Fruit fly (Drosophila melanogaster) whole organism, embryonic: ENCODE measurements around the gene CG5815.

ENCODE experiments used
- ATbp ChIP-seq: fragments of 200-800 bp; sonication (Bioruptor generic); optimal IDR thresholded peaks from 2 replicates; lab custom pipeline; 2017; ENCODE audit warnings: missing biosample characterization, mild to moderate bottlenecking, missing genetic modification characterization, missing genetic modification reagents
- CG10431 ChIP-seq: fragments of 200-800 bp; sonication (Bioruptor generic); optimal IDR thresholded peaks from 3 replicates; lab custom pipeline; 2018; ENCODE audit warnings: missing biosample characterization, mild to moderate bottlenecking, missing genetic modification characterization
- CG11504 ChIP-seq: fragments of 200-800 bp; sonication (Bioruptor generic); optimal IDR thresholded peaks from 3 replicates; lab custom pipeline; 2019; ENCODE audit warnings: missing biosample characterization, mild to moderate bottlenecking, missing genetic modification characterization, moderate library complexity
- CG12155 ChIP-seq: fragments of 200-800 bp; sonication (Bioruptor generic); optimal IDR thresholded peaks from 3 replicates; lab custom pipeline; 2016; ENCODE audit warnings: missing biosample characterization, missing genetic modification characterization
- CG12744 ChIP-seq: fragments of 200-800 bp; sonication (Bioruptor generic); optimal IDR thresholded peaks from 2 replicates; lab custom pipeline; 2016; ENCODE audit warnings: missing biosample characterization, missing genetic modification characterization
- CG14710 ChIP-seq: fragments of 200-800 bp; sonication (Bioruptor generic); optimal IDR thresholded peaks from 3 replicates; lab custom pipeline; 2019; ENCODE audit warnings: missing biosample characterization, mild to moderate bottlenecking, missing genetic modification characterization, moderate library complexity
- CG14965 ChIP-seq: fragments of 200-800 bp; sonication (Bioruptor generic); optimal IDR thresholded peaks from 2 replicates; lab custom pipeline; 2016; ENCODE audit warnings: missing biosample characterization, missing genetic modification characterization, borderline replicate concordance
- CG15269 ChIP-seq: fragments of 200-800 bp; sonication (Bioruptor generic); optimal IDR thresholded peaks from 2 replicates; lab custom pipeline; 2018; ENCODE audit warnings: missing biosample characterization, mild to moderate bottlenecking, missing genetic modification characterization, moderate library complexity
- CG1603 ChIP-seq: fragments of 200-800 bp; sonication (Bioruptor generic); optimal IDR thresholded peaks from 2 replicates; lab custom pipeline; 2019; ENCODE audit warnings: missing biosample characterization, mild to moderate bottlenecking, missing genetic modification characterization, moderate library complexity
- CG17802 ChIP-seq: fragments of 200-800 bp; sonication (Bioruptor generic); optimal IDR thresholded peaks from 2 replicates; lab custom pipeline; 2018; ENCODE audit warnings: missing biosample characterization, mild to moderate bottlenecking, missing genetic modification characterization, moderate library complexity
- CG17912 ChIP-seq: fragments of 200-800 bp; sonication (Bioruptor generic); optimal IDR thresholded peaks from 2 replicates; lab custom pipeline; 2018; ENCODE audit warnings: missing biosample characterization, mild to moderate bottlenecking, missing genetic modification characterization
- CG18764 ChIP-seq: fragments of 200-800 bp; sonication (Bioruptor generic); optimal IDR thresholded peaks from 3 replicates; lab custom pipeline; 2016; ENCODE audit warnings: missing biosample characterization, missing genetic modification characterization
- CG2199 ChIP-seq: fragments of 200-800 bp; sonication (Bioruptor generic); IDR thresholded peaks from 3 replicates; pipeline ENCODE4 v1.3.6; 2022; ENCODE audit warnings: missing biosample characterization, missing genetic modification characterization
- CG31365 ChIP-seq: fragments of 200-800 bp; sonication (Bioruptor generic); optimal IDR thresholded peaks from 2 replicates; lab custom pipeline; 2018; ENCODE audit warnings: missing biosample characterization, mild to moderate bottlenecking, missing genetic modification characterization
- CG3847 ChIP-seq: fragments of 200-800 bp; sonication (Bioruptor generic); IDR thresholded peaks from 2 replicates; pipeline ENCODE4 v1.3.6; 2022; ENCODE audit warnings: missing biosample characterization, missing genetic modification characterization
- CG4282 ChIP-seq: fragments of 200-800 bp; sonication (Bioruptor generic); optimal IDR thresholded peaks from 2 replicates; lab custom pipeline; 2016; ENCODE audit warnings: missing biosample characterization, missing genetic modification characterization
- CG4617 ChIP-seq: fragments of 200-800 bp; sonication (Bioruptor generic); optimal IDR thresholded peaks from 3 replicates; lab custom pipeline; 2016; ENCODE audit warnings: missing biosample characterization, missing genetic modification characterization, borderline replicate concordance
- CG6791 ChIP-seq: fragments of 200-800 bp; sonication (Bioruptor generic); IDR thresholded peaks from 3 replicates; pipeline ENCODE4 v1.3.6; 2022; ENCODE audit warnings: missing biosample characterization, missing genetic modification characterization; ENCODE audit not compliant: partially characterized antibody
- CG8290 ChIP-seq, 3 experiments: fragments of 200-800 bp; sonication (Bioruptor generic); optimal IDR thresholded peaks; 2 replicates each; lab custom pipeline; 2016 to 2019; ENCODE audit warnings: missing biosample characterization in 3 of 3, missing genetic modification characterization in 3 of 3, mild to moderate bottlenecking in 2 of 3, moderate library complexity in 1 of 3
- D19A ChIP-seq: fragments of 200-800 bp; optimal IDR thresholded peaks from 3 replicates; lab custom pipeline; 2019; ENCODE audit warnings: missing biosample characterization, mild to moderate bottlenecking, missing genetic modification characterization, moderate library complexity
- Ets65A ChIP-seq: fragments of 200-800 bp; sonication (Bioruptor generic); peaks from one replicate; lab custom pipeline; 2016; ENCODE audit warnings: missing biosample characterization, missing genetic modification characterization
- HLH54F ChIP-seq: fragments of 200-800 bp; sonication (Bioruptor generic); optimal IDR thresholded peaks from 3 replicates; lab custom pipeline; 2016; ENCODE audit warnings: missing biosample characterization, missing genetic modification characterization
- Hr51 ChIP-seq, 2 experiments: fragments of 200-800 bp; sonication (Bioruptor generic); optimal IDR thresholded peaks; 2 replicates in 1 of 2; 3 replicates in 1 of 2; lab custom pipeline; 2016 to 2018; ENCODE audit warnings: missing biosample characterization in 2 of 2, missing genetic modification characterization in 2 of 2, mild to moderate bottlenecking in 1 of 2, moderate library complexity in 1 of 2
- Hr78 ChIP-seq, 2 experiments: fragments of 200-800 bp in 1 of 2; fragments of >200 bp in 1 of 2; sonication (Bioruptor generic) in 1 of 2; optimal IDR thresholded peaks; 2 replicates each; lab custom pipeline; 2017 to 2019; ENCODE audit warnings: missing biosample characterization in 2 of 2, missing genetic modification characterization in 2 of 2, mild to moderate bottlenecking in 1 of 2, moderate library complexity in 1 of 2
- Nf-YC ChIP-seq: fragments of 200-800 bp; optimal IDR thresholded peaks from 3 replicates; lab custom pipeline; 2019; ENCODE audit warnings: missing biosample characterization, mild to moderate bottlenecking, missing genetic modification characterization, moderate library complexity
- Opbp ChIP-seq: fragments of 200-800 bp; sonication (Bioruptor generic); IDR thresholded peaks from 3 replicates; pipeline ENCODE4 v1.3.6; 2022; ENCODE audit warnings: missing biosample characterization, missing genetic modification characterization; ENCODE audit not compliant: partially characterized antibody
- PHDP ChIP-seq: fragments of 200-800 bp; sonication (Bioruptor generic); optimal IDR thresholded peaks from 3 replicates; lab custom pipeline; 2018; ENCODE audit warnings: missing biosample characterization, mild to moderate bottlenecking, missing genetic modification characterization, moderate library complexity
- Ravus ChIP-seq: fragments of 200-800 bp; sonication (Bioruptor generic); IDR thresholded peaks from 2 replicates; pipeline ENCODE4 v1.3.6; 2022; ENCODE audit warnings: missing biosample characterization, missing genetic modification characterization
- Six4 ChIP-seq: fragments of 200-800 bp; sonication (Bioruptor generic); optimal IDR thresholded peaks from 2 replicates; lab custom pipeline; 2016; ENCODE audit warnings: missing biosample characterization, missing genetic modification characterization
- Sox102F ChIP-seq: fragments of 200-800 bp; sonication (Bioruptor generic); optimal IDR thresholded peaks from 2 replicates; lab custom pipeline; 2018; ENCODE audit warnings: missing biosample characterization, mild to moderate bottlenecking, missing genetic modification characterization, moderate library complexity
- Ssrp ChIP-seq: fragments of 200-800 bp; sonication (Bioruptor generic); optimal IDR thresholded peaks from 2 replicates; lab custom pipeline; 2018; ENCODE audit warnings: missing biosample characterization, mild to moderate bottlenecking, missing genetic modification characterization, moderate library complexity
- Stat92E ChIP-seq, 3 experiments: fragments of >200 bp in 2 of 3; fragments of 200-800 bp in 1 of 3; sonication (Bioruptor generic) in 1 of 3; optimal IDR thresholded peaks; 2 replicates each; lab custom pipeline; 2017 to 2019; ENCODE audit warnings: missing biosample characterization in 3 of 3, missing genetic modification characterization in 3 of 3, mild to moderate bottlenecking in 1 of 3, moderate library complexity in 1 of 3
- Usf ChIP-seq: fragments of 200-800 bp; sonication (Bioruptor generic); optimal IDR thresholded peaks from 2 replicates; lab custom pipeline; 2017; ENCODE audit warnings: missing genotype, missing biosample characterization, missing genetic modification characterization
- ci ChIP-seq: fragments of 200-800 bp; sonication (Bioruptor generic); IDR thresholded peaks from 3 replicates; pipeline ENCODE4 v1.3.6; 2022; ENCODE audit warnings: missing biosample characterization, missing genetic modification characterization
- crol ChIP-seq: fragments of 200-800 bp; sonication (Bioruptor generic); IDR thresholded peaks from 2 replicates; pipeline ENCODE4 v1.3.6; 2022; ENCODE audit warnings: missing biosample characterization, missing genetic modification characterization
- dysf ChIP-seq: fragments of 200-800 bp; sonication (Bioruptor generic); IDR thresholded peaks from 3 replicates; pipeline ENCODE4 v1.3.6; 2022; ENCODE audit warnings: missing biosample characterization, missing genetic modification characterization
- fd96Cb ChIP-seq: fragments of 200-800 bp; sonication (Bioruptor generic); optimal IDR thresholded peaks from 2 replicates; lab custom pipeline; 2018; ENCODE audit warnings: missing biosample characterization, mild to moderate bottlenecking, missing genetic modification characterization, moderate library complexity
- gem ChIP-seq: fragments of 200-800 bp; sonication (Bioruptor generic); optimal IDR thresholded peaks from 2 replicates; lab custom pipeline; 2019; ENCODE audit warnings: missing biosample characterization, mild to moderate bottlenecking, missing genetic modification characterization, moderate library complexity
- gro ChIP-seq: fragments of 200-800 bp; sonication (Bioruptor generic); optimal IDR thresholded peaks from 2 replicates; lab custom pipeline; 2016; ENCODE audit warnings: missing biosample characterization, missing genetic modification characterization
- gt ChIP-seq: fragments of 200-800 bp; sonication (Bioruptor generic); IDR thresholded peaks from 2 replicates; pipeline ENCODE4 v1.3.6; 2022; ENCODE audit warnings: missing biosample characterization, missing genetic modification characterization
- nmo ChIP-seq: fragments of 200-800 bp; sonication (Bioruptor generic); optimal IDR thresholded peaks from 2 replicates; lab custom pipeline; 2018; ENCODE audit warnings: missing biosample characterization, mild to moderate bottlenecking, missing genetic modification characterization, moderate library complexity
- phol ChIP-seq: fragments of 200-800 bp; sonication (Bioruptor generic); optimal IDR thresholded peaks from 3 replicates; lab custom pipeline; 2018; ENCODE audit warnings: missing biosample characterization, mild to moderate bottlenecking, missing genetic modification characterization, moderate library complexity
- psq ChIP-seq: fragments of 200-800 bp; sonication (Bioruptor generic); optimal IDR thresholded peaks from 2 replicates; lab custom pipeline; 2017; ENCODE audit warnings: missing biosample characterization, missing genetic modification characterization
- sens ChIP-seq: fragments of 200-800 bp; sonication (Bioruptor generic); peaks from one replicate; lab custom pipeline; 2016; ENCODE audit warnings: missing biosample characterization, missing genetic modification characterization
- stwl ChIP-seq: fragments of 200-800 bp; sonication (Bioruptor generic); optimal IDR thresholded peaks from 3 replicates; lab custom pipeline; 2018; ENCODE audit warnings: missing biosample characterization, mild to moderate bottlenecking, missing genetic modification characterization, moderate library complexity
- toy ChIP-seq: fragments of 200-800 bp; sonication (Bioruptor generic); IDR thresholded peaks from 2 replicates; pipeline ENCODE4 v1.3.6; 2022; ENCODE audit warnings: missing biosample characterization, missing genetic modification characterization
- twi ChIP-seq: fragments of 200-800 bp; optimal IDR thresholded peaks from 2 replicates; lab custom pipeline; 2019; ENCODE audit warnings: missing biosample characterization, mild to moderate bottlenecking, missing genetic modification characterization, moderate library complexity

The CG5815 gene

dm6 chr3R:27137914-27138323 is 25.6 kb downstream of the CG5815 start (continued):
- peak; percentile 8 for TF ChIP-seq CG15269 (tag; lab: Kevin White, UChicago)
- peak; percentile 30 for TF ChIP-seq PHDP (tag; lab: Kevin White, UChicago)
- TF ChIP-seq crol (GFP tag; lab: Robert Waterston, UW), result no peak
- TF ChIP-seq ci (GFP tag; lab: Robert Waterston, UW), result peak; percentile 67; the same call in 2 of the 3 replicates
- peak; percentile 64; the same call in 1 of the 3 replicates for TF ChIP-seq CG2199 (GFP tag; lab: Robert Waterston, UW)
- TF ChIP-seq Six4, result no peak
- no peak for TF ChIP-seq CG14965 (GFP tag; lab: Kevin White, UChicago)

dm6 chr3R:27138700-27139099 is 26.3 kb downstream of the CG5815 start:
- no peak for TF ChIP-seq toy
- no peak for TF ChIP-seq dysf (GFP tag; lab: Robert Waterston, UW)
- no peak for TF ChIP-seq CG17802 (tag; lab: Kevin White, UChicago)
- no peak for TF ChIP-seq CG17912
- TF ChIP-seq CG4617 (GFP tag; lab: Kevin White, UChicago), result no peak
- TF ChIP-seq Ravus (GFP tag; lab: Robert Waterston, UW), result no peak
- TF ChIP-seq CG4282, result no peak
- TF ChIP-seq CG31365, result no peak
- no peak for TF ChIP-seq CG10431 (GFP tag; lab: Kevin White, UChicago)
- no peak for TF ChIP-seq HLH54F (GFP tag; lab: Kevin White, UChicago)
- no peak for TF ChIP-seq gt (GFP tag; lab: Robert Waterston, UW)
- TF ChIP-seq twi (tag; lab: Kevin White, UChicago), result no peak
- no peak for TF ChIP-seq CG18764 (GFP tag; lab: Kevin White, UChicago)
- TF ChIP-seq, all 482 proteins: peak for 0

dm6 chr3R:27139963-27140362 is 27.6 kb downstream of the CG5815 start:
- TF ChIP-seq psq (GFP tag; lab: Kevin White, UChicago) (no peak), Hr78 (GFP tag; optimal IDR thresholded peaks at IDR 0.05; lab: Kevin White, UChicago) (peak in 1 of 2 experiments; percentile 21), Ets65A (peak; percentile 33), Sox102F (GFP tag; lab: Kevin White, UChicago) (peak; percentile 31), CG3847 (0 out of 2 replicates have a peak, but pooled peaks have one; percentile 5), phol (peak; percentile 24), Usf (GFP tag; lab: Kevin White, UChicago) (no peak), ATbp (GFP tag; lab: Kevin White, UChicago) (peak; percentile 7), Nf-YC (tag; lab: Kevin White, UChicago) (no peak), CG8290 (GFP tag; optimal IDR thresholded peaks at IDR 0.05; lab: Kevin White, UChicago) (peak; percentile 17), CG8290 (tag; optimal IDR thresholded peaks at IDR 0.05; lab: Kevin White, UChicago) (no peak), sens (GFP tag; lab: Kevin White, UChicago) (peak; percentile 91), CG12155 (GFP tag; lab: Kevin White, UChicago) (peak; percentile 24), CG14710 (tag; lab: Kevin White, UChicago) (peak; percentile 4), Stat92E (GFP tag; optimal IDR thresholded peaks at IDR 0.05; lab: Kevin White, UChicago) (no peak), D19A (tag; lab: Kevin White, UChicago) (peak; percentile 83), stwl (tag; lab: Kevin White, UChicago) (peak; percentile 100), CG11504 (tag; lab: Kevin White, UChicago) (peak; percentile 21), nmo (peak; percentile 20), Opbp (GFP tag; lab: Robert Waterston, UW) (peak; percentile 26; the same call in 1 of the 3 replicates), CG12744 (GFP tag; lab: Kevin White, UChicago) (no peak), fd96Cb (tag; lab: Kevin White, UChicago) (peak; percentile 12), Ssrp (tag; lab: Kevin White, UChicago) (peak; percentile 15), CG1603 (tag; lab: Kevin White, UChicago) (peak; percentile 31), CG6791 (GFP tag; lab: Robert Waterston, UW) (peak; percentile 38; the same call in 1 of the 3 replicates), Hr51 (GFP tag; optimal IDR thresholded peaks at IDR 0.05; lab: Kevin White, UChicago) (peak in 1 of 2 experiments; percentile 1), gro (GFP tag; lab: Kevin White, UChicago) (no peak), gem (peak; percentile 37)
